Fruit fly (Drosophila melanogaster): ENCODE results near the gene GILT2.
A peak's percentile ranks its signal among the peaks of the same experiment; 100 is the strongest.

Gene GILT2

DNA sequence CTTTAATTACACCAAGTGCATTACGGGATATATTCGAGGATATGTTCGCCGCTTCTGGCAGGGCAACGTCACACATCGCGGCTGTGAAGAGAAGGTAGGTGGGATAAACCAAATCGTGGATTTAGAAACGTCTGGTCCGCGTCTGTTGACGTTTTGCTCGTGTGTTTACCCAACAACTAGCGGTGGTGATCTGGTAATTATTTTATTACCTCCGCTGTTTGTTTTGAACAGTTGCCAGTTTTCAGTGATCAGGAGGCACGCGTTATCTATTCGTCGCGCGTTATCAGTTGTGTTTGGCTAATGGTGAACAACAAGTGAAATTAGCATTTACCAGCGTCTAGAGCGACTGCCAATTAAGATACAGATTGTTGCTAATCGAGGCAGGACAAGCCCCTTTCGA is 50.4 kb downstream of the GILT2 start (continued):
- TF ChIP-seq fd102C (GFP tag; optimal IDR thresholded peaks at IDR 0.05) (no peak), CG10565 (GFP tag; optimal IDR thresholded peaks at IDR 0.05) (no peak), unc-4 (GFP tag; IDR thresholded peaks at IDR 0.05; ENCODE audit: partially characterized antibody) (no peak), CG14667 (GFP tag; IDR thresholded peaks at IDR 0.05) (no peak), lola (GFP tag; optimal IDR thresholded peaks at IDR 0.05) (no peak), CG14050 (GFP tag; IDR thresholded peaks at IDR 0.05) (no peak), gcm (GFP tag; optimal IDR thresholded peaks at IDR 0.05) (no peak), br (optimal IDR thresholded peaks at IDR 0.05) (no peak), Oaz (GFP tag; IDR thresholded peaks at IDR 0.05) (no peak), onecut (GFP tag; IDR thresholded peaks at IDR 0.05) (peak; percentile 21), Usf (GFP tag; optimal IDR thresholded peaks at IDR 0.05) (no peak), hth (optimal IDR thresholded peaks at IDR 0.05) (no peak), Bdp1 (GFP tag; optimal IDR thresholded peaks at IDR 0.05) (peak; percentile 16), tap (tag; optimal IDR thresholded peaks at IDR 0.05) (no peak), CG30020 (tag; optimal IDR thresholded peaks at IDR 0.05) (no peak), CG18619 (GFP tag; optimal IDR thresholded peaks at IDR 0.05) (peak; percentile 54), peb (GFP tag; IDR thresholded peaks at IDR 0.05) (no peak), CG16779 (GFP tag; IDR thresholded peaks at IDR 0.05) (no peak), tio (GFP tag; optimal IDR thresholded peaks at IDR 0.05) (no peak), Side (GFP tag; optimal IDR thresholded peaks at IDR 0.05) (no peak), Hr51 (GFP tag; optimal IDR thresholded peaks at IDR 0.05) (peak in 1 of 2 experiments; percentile 12), CG14441 (GFP tag; IDR thresholded peaks at IDR 0.05) (no peak), Dip3 (GFP tag; optimal IDR thresholded peaks at IDR 0.05) (no peak), CG8089 (GFP tag; optimal IDR thresholded peaks at IDR 0.05) (no peak), CG7928 (GFP tag; optimal IDR thresholded peaks at IDR 0.05) (no peak), kah (GFP tag; optimal IDR thresholded peaks at IDR 0.05) (peak; percentile 24), CG13894 (tag; optimal IDR thresholded peaks at IDR 0.05) (peak; percentile 73), scrt (GFP tag; optimal IDR thresholded peaks at IDR 0.05) (peak; percentile 46), en (GFP tag; optimal IDR thresholded peaks at IDR 0.05) (no peak), CG2199 (GFP tag; IDR thresholded peaks at IDR 0.05) (no peak), CG4820 (GFP tag; optimal IDR thresholded peaks at IDR 0.05) (no peak), danr (GFP tag; IDR thresholded peaks at IDR 0.05) (no peak), CG17802 (tag; optimal IDR thresholded peaks at IDR 0.05) (no peak), MESR4 (GFP tag; optimal IDR thresholded peaks at IDR 0.05) (no peak), CG2202 (tag; optimal IDR thresholded peaks at IDR 0.05) (no peak), nerfin-1 (tag; optimal IDR thresholded peaks at IDR 0.05) (no peak), CG6175 (GFP tag; IDR thresholded peaks at IDR 0.05) (no peak), Eip74EF (GFP tag; optimal IDR thresholded peaks at IDR 0.05) (no peak), h (optimal IDR thresholded peaks at IDR 0.05) (no peak), dmrt11E (tag; optimal IDR thresholded peaks at IDR 0.05) (peak; percentile 5), CG16815 (GFP tag; optimal IDR thresholded peaks at IDR 0.05) (no peak), hb (GFP tag; IDR thresholded peaks at IDR 0.05; ENCODE audit: partially characterized antibody) (no peak), CG32772 (GFP tag; IDR thresholded peaks at IDR 0.05) (no peak), dan (GFP tag; IDR thresholded peaks at IDR 0.05) (no peak), her (GFP tag; optimal IDR thresholded peaks at IDR 0.05) (peak; percentile 16), sd (tag; optimal IDR thresholded peaks at IDR 0.05) (no peak), HLH3B (GFP tag; IDR thresholded peaks at IDR 0.05) (no peak; the same call in 1 of the 2 replicates), ttk (GFP tag; IDR thresholded peaks at IDR 0.05) (no peak), lbe (GFP tag; optimal IDR thresholded peaks at IDR 0.05) (no peak), B-H2 (GFP tag; optimal IDR thresholded peaks at IDR 0.05) (peak; percentile 81), CG8388 (GFP tag; optimal IDR thresholded peaks at IDR 0.05) (no peak), Sry-δ (GFP tag; optimal IDR thresholded peaks at IDR 0.05) (no peak)
